Fruit fly (Drosophila melanogaster) whole organism, embryonic: ENCODE results near the gene Lcp65Ac.

ENCODE experiments used
- Asciz ChIP-seq: fragments of 200-800 bp; sonication (Bioruptor generic); optimal IDR thresholded peaks from 2 replicates; lab custom pipeline; 2017; ENCODE audit warnings: missing biosample characterization, mild to moderate bottlenecking, missing genetic modification characterization, missing genetic modification reagents
- CG10267 ChIP-seq: fragments of 200-800 bp; sonication (Bioruptor generic); optimal IDR thresholded peaks from 2 replicates; lab custom pipeline; 2018; ENCODE audit warnings: missing biosample characterization, mild to moderate bottlenecking, missing genetic modification characterization, moderate library complexity
- CG10321 ChIP-seq: fragments of 200-800 bp; sonication (Bioruptor generic); IDR thresholded peaks from 2 replicates; pipeline ENCODE4 v1.3.6; 2022; ENCODE audit warnings: missing biosample characterization, missing genetic modification characterization
- CG10979 ChIP-seq: fragments of 200-800 bp; sonication (Bioruptor generic); optimal IDR thresholded peaks from 2 replicates; lab custom pipeline; 2018; ENCODE audit warnings: missing biosample characterization, mild to moderate bottlenecking, missing genetic modification characterization, moderate library complexity
- CG11723 ChIP-seq: fragments of 200-800 bp; sonication (Bioruptor generic); optimal IDR thresholded peaks from 2 replicates; lab custom pipeline; 2017; ENCODE audit warnings: missing biosample characterization, mild to moderate bottlenecking, missing genetic modification characterization
- CG1233 ChIP-seq: fragments of 200-800 bp; sonication (Bioruptor generic); optimal IDR thresholded peaks from 4 replicates; lab custom pipeline; 2018; ENCODE audit warnings: missing biosample characterization, mild to moderate bottlenecking, missing genetic modification characterization
- CG13894 ChIP-seq: fragments of 200-800 bp; sonication (Bioruptor generic); optimal IDR thresholded peaks from 3 replicates; lab custom pipeline; 2018; ENCODE audit warnings: missing biosample characterization, mild to moderate bottlenecking, missing genetic modification characterization, moderate library complexity
- CG14667 ChIP-seq: fragments of 200-800 bp; sonication (Bioruptor generic); IDR thresholded peaks from 2 replicates; pipeline ENCODE4 v1.3.6; 2022; ENCODE audit warnings: missing biosample characterization, missing genetic modification characterization
- CG16813 ChIP-seq: fragments of 200-800 bp; sonication (Bioruptor generic); IDR thresholded peaks from 3 replicates; pipeline ENCODE4 v1.3.6; 2022; ENCODE audit warnings: missing biosample characterization, missing genetic modification characterization; ENCODE audit not compliant: partially characterized antibody
- CG17385 ChIP-seq: fragments of 200-800 bp; sonication (Bioruptor generic); optimal IDR thresholded peaks from 3 replicates; lab custom pipeline; 2018; ENCODE audit warnings: missing biosample characterization, mild to moderate bottlenecking, missing genetic modification characterization
- CG17802 ChIP-seq: fragments of 200-800 bp; sonication (Bioruptor generic); optimal IDR thresholded peaks from 2 replicates; lab custom pipeline; 2018; ENCODE audit warnings: missing biosample characterization, mild to moderate bottlenecking, missing genetic modification characterization, moderate library complexity
- CG1792 ChIP-seq: fragments of 200-800 bp; sonication (Bioruptor generic); optimal IDR thresholded peaks from 2 replicates; lab custom pipeline; 2016; ENCODE audit warnings: missing biosample characterization, missing genetic modification characterization
- CG2116 ChIP-seq: fragments of 200-800 bp; sonication (Bioruptor generic); optimal IDR thresholded peaks from 3 replicates; lab custom pipeline; 2018; ENCODE audit warnings: missing biosample characterization, mild to moderate bottlenecking, missing genetic modification characterization
- CG2875 ChIP-seq: fragments of 200-800 bp; sonication (Bioruptor generic); optimal IDR thresholded peaks from 2 replicates; lab custom pipeline; 2017; ENCODE audit warnings: missing biosample characterization, mild to moderate bottlenecking, missing genetic modification characterization, missing genetic modification reagents
- CG4360 ChIP-seq: fragments of 200-800 bp; sonication (Bioruptor generic); IDR thresholded peaks from 2 replicates; pipeline ENCODE4 v1.3.6; 2022; ENCODE audit warnings: missing biosample characterization, missing genetic modification characterization
- CG4404 ChIP-seq: fragments of 200-800 bp; sonication (Bioruptor generic); IDR thresholded peaks from 2 replicates; pipeline ENCODE4 v1.3.6; 2022; ENCODE audit warnings: missing biosample characterization, missing genetic modification characterization
- CG4820 ChIP-seq: fragments of 200-800 bp; sonication (Bioruptor generic); optimal IDR thresholded peaks from 3 replicates; lab custom pipeline; 2016; ENCODE audit warnings: missing biosample characterization, missing genetic modification characterization
- CG6654 ChIP-seq: fragments of 200-800 bp; sonication (Bioruptor generic); optimal IDR thresholded peaks from 2 replicates; lab custom pipeline; 2017; ENCODE audit warnings: missing biosample characterization, mild to moderate bottlenecking, missing genetic modification characterization
- CG8281 ChIP-seq: fragments of 200-800 bp; sonication (Bioruptor generic); optimal IDR thresholded peaks from 2 replicates; lab custom pipeline; 2018; ENCODE audit warnings: missing biosample characterization, mild to moderate bottlenecking, missing genetic modification characterization, moderate library complexity
- CG9215 ChIP-seq: fragments of 200-800 bp; sonication (Bioruptor generic); IDR thresholded peaks from 2 replicates; pipeline ENCODE4 v1.3.6; 2022; ENCODE audit warnings: missing biosample characterization, missing genetic modification characterization
- CG9609 ChIP-seq: fragments of 200-800 bp; sonication (Bioruptor generic); optimal IDR thresholded peaks from 3 replicates; lab custom pipeline; 2016; ENCODE audit warnings: missing biosample characterization, missing genetic modification characterization
- Chrac-16 ChIP-seq: fragments of 200-800 bp; sonication (Bioruptor generic); optimal IDR thresholded peaks from 3 replicates; lab custom pipeline; 2016; ENCODE audit warnings: missing biosample characterization, missing genetic modification characterization
- D19B ChIP-seq: fragments of 200-800 bp; sonication (Bioruptor generic); optimal IDR thresholded peaks from 2 replicates; lab custom pipeline; 2017; ENCODE audit warnings: missing biosample characterization, mild to moderate bottlenecking, missing genetic modification characterization
- Drgx ChIP-seq: fragments of 200-800 bp; sonication (Bioruptor generic); IDR thresholded peaks from 2 replicates; pipeline ENCODE4 v1.3.6; 2022; ENCODE audit warnings: missing biosample characterization, missing genetic modification characterization
- H2.0 ChIP-seq: fragments of 200-800 bp; sonication (Bioruptor generic); IDR thresholded peaks from 2 replicates; pipeline ENCODE4 v1.3.6; 2022; ENCODE audit warnings: missing biosample characterization, missing genetic modification characterization
- Neu2 ChIP-seq: fragments of 200-800 bp; sonication (Bioruptor generic); optimal IDR thresholded peaks from 3 replicates; lab custom pipeline; 2016; ENCODE audit warnings: missing biosample characterization, missing genetic modification characterization, borderline replicate concordance
- Oli ChIP-seq: fragments of 200-800 bp; sonication (Bioruptor generic); optimal IDR thresholded peaks from 2 replicates; lab custom pipeline; 2018; ENCODE audit warnings: missing biosample characterization, mild to moderate bottlenecking, missing genetic modification characterization, moderate library complexity
- Scr ChIP-seq: fragments of 200-800 bp; sonication (Bioruptor generic); IDR thresholded peaks from 2 replicates; pipeline ENCODE4 v1.3.6; 2022; ENCODE audit warnings: missing biosample characterization, missing genetic modification characterization; ENCODE audit not compliant: partially characterized antibody
- Six4 ChIP-seq: fragments of 200-800 bp; sonication (Bioruptor generic); optimal IDR thresholded peaks from 2 replicates; lab custom pipeline; 2016; ENCODE audit warnings: missing biosample characterization, missing genetic modification characterization
- Stat92E ChIP-seq, 3 experiments: fragments of >200 bp in 2 of 3; fragments of 200-800 bp in 1 of 3; sonication (Bioruptor generic) in 1 of 3; optimal IDR thresholded peaks; 2 replicates each; lab custom pipeline; 2017 to 2019; ENCODE audit warnings: missing biosample characterization in 3 of 3, missing genetic modification characterization in 3 of 3, mild to moderate bottlenecking in 1 of 3, moderate library complexity in 1 of 3
- Usf ChIP-seq: fragments of 200-800 bp; sonication (Bioruptor generic); optimal IDR thresholded peaks from 2 replicates; lab custom pipeline; 2017; ENCODE audit warnings: missing genotype, missing biosample characterization, missing genetic modification characterization
- abd-A ChIP-seq: fragments of 200-800 bp; sonication (Bioruptor generic); optimal IDR thresholded peaks from 3 replicates; lab custom pipeline; 2019; ENCODE audit warnings: missing biosample characterization, mild to moderate bottlenecking, missing genetic modification characterization, moderate library complexity
- ara ChIP-seq: fragments of 200-800 bp; sonication (Bioruptor generic); IDR thresholded peaks from 2 replicates; pipeline ENCODE4 v1.3.6; 2022; ENCODE audit warnings: missing biosample characterization, missing genetic modification characterization
- ase ChIP-seq: fragments of 200-800 bp; sonication (Bioruptor generic); IDR thresholded peaks from 3 replicates; pipeline ENCODE4 v1.3.6; 2022; ENCODE audit warnings: missing biosample characterization, missing genetic modification characterization
- bsh ChIP-seq, 2 experiments: fragments of 200-800 bp; sonication (Bioruptor generic); optimal IDR thresholded peaks; 2 replicates each; lab custom pipeline; 2017 to 2018; ENCODE audit warnings: mild to moderate bottlenecking in 2 of 2, missing biosample characterization in 2 of 2, missing genetic modification characterization in 2 of 2, moderate library complexity in 1 of 2
- btn ChIP-seq: fragments of 200-800 bp; sonication (Bioruptor generic); optimal IDR thresholded peaks from 2 replicates; lab custom pipeline; 2016; ENCODE audit warnings: missing biosample characterization, missing genetic modification characterization
- cad ChIP-seq: fragments of >200 bp; optimal IDR thresholded peaks from 2 replicates; lab custom pipeline; 2017; ENCODE audit warnings: missing biosample characterization, missing genetic modification characterization
- cato ChIP-seq: fragments of 200-800 bp; sonication (Bioruptor generic); optimal IDR thresholded peaks from 2 replicates; lab custom pipeline; 2016; ENCODE audit warnings: missing biosample characterization, missing genetic modification characterization, borderline replicate concordance
- croc ChIP-seq: fragments of 200-800 bp; sonication (Bioruptor generic); conservative IDR thresholded peaks from 3 replicates; pipeline ENCODE4 v1.3.6; 2022; ENCODE audit warnings: missing biosample characterization, missing genetic modification characterization
- ems ChIP-seq: fragments of 200-800 bp; sonication (Bioruptor generic); optimal IDR thresholded peaks from 3 replicates; lab custom pipeline; 2016; ENCODE audit warnings: missing biosample characterization, missing genetic modification characterization
- esg ChIP-seq: fragments of 200-800 bp; sonication (Bioruptor generic); conservative IDR thresholded peaks from 2 replicates; pipeline ENCODE4 v1.3.6; 2022; ENCODE audit warnings: missing biosample characterization, missing genetic modification characterization
- fd64A ChIP-seq: fragments of 200-800 bp; sonication (Bioruptor generic); optimal IDR thresholded peaks from 3 replicates; lab custom pipeline; 2018; ENCODE audit warnings: missing biosample characterization, mild to moderate bottlenecking, missing genetic modification characterization
- jing ChIP-seq: fragments of 200-800 bp; sonication (Bioruptor generic); optimal IDR thresholded peaks from 2 replicates; lab custom pipeline; 2018; ENCODE audit warnings: missing biosample characterization, mild to moderate bottlenecking, missing genetic modification characterization
- ken ChIP-seq: fragments of 200-800 bp; sonication (Bioruptor generic); IDR thresholded peaks from 3 replicates; pipeline ENCODE4 v1.3.6; 2022; ENCODE audit warnings: missing biosample characterization, missing genetic modification characterization
- mirr ChIP-seq: fragments of 200-800 bp; sonication (Bioruptor generic); optimal IDR thresholded peaks from 3 replicates; lab custom pipeline; 2018; ENCODE audit warnings: missing biosample characterization, mild to moderate bottlenecking, missing genetic modification characterization
- pho ChIP-seq: fragments of 200-800 bp; sonication (Bioruptor generic); optimal IDR thresholded peaks from 2 replicates; lab custom pipeline; 2016; ENCODE audit warnings: missing biosample characterization, missing genetic modification characterization
- schlank ChIP-seq: fragments of 200-800 bp; sonication (Bioruptor generic); optimal IDR thresholded peaks from 2 replicates; lab custom pipeline; 2018; ENCODE audit warnings: missing biosample characterization, mild to moderate bottlenecking, missing genetic modification characterization
- zfh1 ChIP-seq: fragments of 200-800 bp; sonication (Bioruptor generic); IDR thresholded peaks from 3 replicates; pipeline ENCODE4 v1.3.6; 2022; ENCODE audit warnings: missing biosample characterization, missing genetic modification characterization

The Lcp65Ac gene

dm6 chr3L:6188995-6189927 is 44.6 kb downstream of the Lcp65Ac start, which contains the start of the genes D19A and CG7386 (continued):
- TF ChIP-seq Stat92E (GFP tag; optimal IDR thresholded peaks at IDR 0.05; lab: Kevin White, UChicago) (no peak), pho (GFP tag; lab: Kevin White, UChicago) (peak; percentile 38), H2.0 (GFP tag; lab: Robert Waterston, UW) (peak; percentile 59), CG10321 (GFP tag; lab: Robert Waterston, UW) (no peak), Usf (GFP tag; lab: Kevin White, UChicago) (no peak), Drgx (peak; percentile 55), schlank (tag; lab: Kevin White, UChicago) (no peak), CG14667 (peak; percentile 39; the same call in 1 of the 2 replicates), ara (GFP tag; lab: Robert Waterston, UW) (peak; percentile 33; the same call in 1 of the 2 replicates), ken (peak; percentile 59; the same call in 1 of the 3 replicates), CG2116 (GFP tag; lab: Kevin White, UChicago) (peak; percentile 11), CG17385 (peak; percentile 28), fd64A (GFP tag; lab: Kevin White, UChicago) (no peak), D19B (peak; percentile 63), croc (peak; percentile 14; the same call in 1 of the 3 replicates), CG8281 (tag; lab: Kevin White, UChicago) (no peak), Scr (GFP tag; lab: Robert Waterston, UW) (no peak), CG6654 (GFP tag; lab: Kevin White, UChicago) (no peak), ems (no peak), cad (no peak), Six4 (GFP tag; lab: Kevin White, UChicago) (no peak), jing (GFP tag; lab: Kevin White, UChicago) (no peak), CG4404 (GFP tag; lab: Robert Waterston, UW) (no peak), CG4820 (GFP tag; lab: Kevin White, UChicago) (peak; percentile 13), esg (GFP tag; lab: Robert Waterston, UW) (no peak; the same call in none of the 2 replicates), Neu2 (no peak), Asciz (GFP tag; lab: Kevin White, UChicago) (no peak), CG4360 (GFP tag; lab: Robert Waterston, UW) (no peak), ase (GFP tag; lab: Robert Waterston, UW) (peak; percentile 67; the same call in 2 of the 3 replicates), CG17802 (tag; lab: Kevin White, UChicago) (no peak), CG9215 (GFP tag; lab: Robert Waterston, UW) (peak; percentile 22; the same call in 1 of the 2 replicates), CG13894 (tag; lab: Kevin White, UChicago) (peak; percentile 34), cato (GFP tag; lab: Kevin White, UChicago) (no peak), CG1233 (GFP tag; lab: Kevin White, UChicago) (peak; percentile 41), CG2875 (no peak), CG16813 (no peak), mirr (GFP tag; lab: Kevin White, UChicago) (peak; percentile 37), CG1792 (peak; percentile 16), CG10979 (peak; percentile 33), Chrac-16 (GFP tag; lab: Kevin White, UChicago) (peak; percentile 5), CG9609 (peak; percentile 45), btn (no peak), CG10267 (tag; lab: Kevin White, UChicago) (peak; percentile 47), abd-A (no peak), bsh (GFP tag; optimal IDR thresholded peaks at IDR 0.05; lab: Kevin White, UChicago) (peak in 1 of 2 experiments; percentile 55), zfh1 (peak; percentile 72), Oli (tag; lab: Kevin White, UChicago) (peak; percentile 11), CG11723 (peak; percentile 16)
